Worm (Caenorhabditis elegans) whole organism, late embryonic: ENCODE measurements around the gene C03C10.7.

ENCODE experiments used
- Y22D7AL.16 ChIP-seq: sonication (generic microtip); optimal IDR thresholded peaks from 2 replicates; lab custom pipeline; 2016; ENCODE audit warnings: missing genetic modification characterization, missing compliant biosample characterization
- ama-1 ChIP-seq: fragments of 150-350 bp; optimal IDR thresholded peaks from 2 replicates; lab custom pipeline; 2014
- ceh-19 ChIP-seq: fragments of 200-800 bp; sonication (Bioruptor generic); optimal IDR thresholded peaks from 2 replicates; lab custom pipeline; 2018; ENCODE audit warnings: mild to moderate bottlenecking, missing genetic modification characterization, missing compliant biosample characterization
- ceh-48 ChIP-seq: sonication (generic microtip); optimal IDR thresholded peaks from 2 replicates; lab custom pipeline; 2016; ENCODE audit warnings: missing genetic modification characterization, inconsistent platforms, missing compliant biosample characterization
- ceh-9 ChIP-seq: sonication (generic microtip); optimal IDR thresholded peaks from 2 replicates; lab custom pipeline; 2016; ENCODE audit warnings: mild to moderate bottlenecking, missing genetic modification characterization, inconsistent platforms, missing compliant biosample characterization
- hlh-15 ChIP-seq: sonication (generic microtip); optimal IDR thresholded peaks from 2 replicates; lab custom pipeline; 2016; ENCODE audit warnings: missing genetic modification characterization, missing compliant biosample characterization
- pha-4 ChIP-seq: fragments of 150-350 bp; optimal IDR thresholded peaks from 2 replicates; lab custom pipeline; 2018; ENCODE audit warnings: missing biosample characterization, missing genetic modification reagents, missing genetic modification characterization
- sdc-2 ChIP-seq: sonication (generic microtip); optimal IDR thresholded peaks from 2 replicates; lab custom pipeline; 2016; ENCODE audit warnings: missing genotype, missing genetic modification characterization, missing compliant biosample characterization

ce11 chrIII:4094681-4095080, 1.2 kb upstream of the C03C10.7 start, which contains the start of gene rnr-2:
- TF ChIP-seq hlh-15 (tag; lab: Kevin White, UChicago) (no peak), ceh-9 (tag; lab: Kevin White, UChicago) (no peak), ama-1 (lab: Kevin White, UChicago) (no peak), Y22D7AL.16 (no peak), ceh-19 (no peak), ceh-48 (no peak), pha-4 (no peak), sdc-2 (tag; lab: Kevin White, UChicago) (no peak)
